Worm (Caenorhabditis elegans) whole organism, dauer: ENCODE data around the gene C54D10.13.

Source experiments
- unc-62 ChIP-seq: sonication (generic microtip); optimal IDR thresholded peaks from 2 replicates; lab custom pipeline; 2017; ENCODE audit warnings: missing biosample characterization, missing genetic modification reagents, missing genetic modification characterization

The C54D10.13 gene

DNA sequence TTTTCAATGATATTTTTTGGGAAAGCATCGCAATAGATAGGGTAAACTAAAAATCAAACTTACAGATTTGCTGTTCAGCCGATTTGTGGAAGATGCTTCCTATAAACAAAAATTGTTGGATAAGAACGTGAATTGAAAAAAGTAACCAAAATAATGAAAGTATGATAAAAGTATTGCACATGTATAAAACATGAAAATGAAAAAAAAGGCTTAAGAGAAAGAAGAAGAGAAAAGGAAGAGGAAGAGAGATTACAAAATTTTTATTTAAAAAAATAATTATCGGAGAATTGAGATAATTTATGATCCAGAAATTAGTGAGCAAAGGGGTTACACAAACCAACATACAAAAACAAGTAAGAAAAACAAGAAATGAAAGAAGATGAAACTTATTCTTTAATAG lies 9.3 kb upstream of the C54D10.13 start, which contains the start of gene pals-37:
Gene pals-37, minus strand, starts transcription at position 101 of the 400 bp plus-strand sequence.
- no peak for TF ChIP-seq unc-62 (GFP tag; lab: Kevin White, UChicago)

DNA sequence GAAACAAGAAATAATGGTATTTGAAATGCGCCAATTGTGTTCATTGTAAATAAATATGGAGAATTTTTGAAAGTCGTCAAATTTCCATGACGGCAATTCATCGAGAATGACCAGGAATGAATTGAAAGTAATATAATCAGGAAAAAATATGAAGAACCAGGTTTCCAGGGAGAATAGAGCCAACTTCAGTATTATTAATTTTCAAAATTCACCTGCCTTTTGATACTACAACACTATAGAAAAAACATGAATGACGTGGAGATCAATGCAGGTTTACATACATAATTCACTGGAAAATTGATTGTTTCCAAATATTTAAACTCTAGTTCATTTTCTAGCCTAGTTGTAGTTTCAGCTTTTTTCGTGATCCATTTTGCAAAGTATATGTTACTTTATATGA lies 1.6 kb upstream of the C54D10.13 start, which contains the start of gene srh-25:
Gene srh-25, minus strand, starts transcription at position 101 of the 400 bp plus-strand sequence.
- TF ChIP-seq unc-62 (GFP tag; lab: Kevin White, UChicago): no peak

DNA sequence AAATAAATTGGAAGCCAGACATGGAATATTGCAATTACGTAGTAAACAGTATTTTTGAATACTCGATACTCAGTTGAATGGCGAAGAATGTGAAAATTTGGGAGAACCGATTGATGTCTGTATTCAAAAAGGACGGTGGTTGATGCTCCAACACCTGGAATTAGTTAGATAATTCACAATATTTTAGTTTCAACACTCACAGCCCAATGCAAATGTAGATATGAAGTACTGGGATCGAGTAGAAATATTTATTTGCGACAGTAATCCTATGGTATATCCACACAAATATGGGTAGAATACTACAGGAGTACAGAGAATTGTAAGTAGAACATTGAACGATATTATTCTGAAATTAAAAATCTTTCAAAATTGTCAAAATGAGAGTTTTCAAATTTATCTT lies 1.0 kb upstream of the C54D10.13 start:
- TF ChIP-seq unc-62 (GFP tag; lab: Kevin White, UChicago): no peak

DNA sequence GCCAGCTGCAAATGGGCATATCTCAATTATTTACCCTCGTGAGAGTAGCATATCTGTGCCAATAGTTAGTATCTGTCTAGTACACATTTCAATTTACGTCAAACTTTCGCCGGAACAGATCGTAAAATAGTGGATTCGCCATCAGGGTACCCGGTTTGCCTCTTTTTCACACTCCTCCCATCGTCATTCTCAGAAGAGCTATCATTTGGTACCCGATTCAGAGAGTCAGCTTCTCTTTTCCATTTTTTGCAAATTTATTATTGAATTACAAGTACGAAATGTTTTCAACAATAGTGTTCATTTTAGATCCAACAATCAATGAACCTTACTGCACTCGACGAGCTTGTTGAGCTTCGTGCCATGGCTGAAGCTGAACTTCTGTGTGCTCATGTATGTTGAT lies 3.0 kb downstream of the C54D10.13 start, which contains the start of gene C54D10.5:
Gene C54D10.5, plus strand, starts transcription at position 301 of the 400 bp plus-strand sequence.
- no peak for TF ChIP-seq unc-62 (GFP tag; lab: Kevin White, UChicago)

DNA sequence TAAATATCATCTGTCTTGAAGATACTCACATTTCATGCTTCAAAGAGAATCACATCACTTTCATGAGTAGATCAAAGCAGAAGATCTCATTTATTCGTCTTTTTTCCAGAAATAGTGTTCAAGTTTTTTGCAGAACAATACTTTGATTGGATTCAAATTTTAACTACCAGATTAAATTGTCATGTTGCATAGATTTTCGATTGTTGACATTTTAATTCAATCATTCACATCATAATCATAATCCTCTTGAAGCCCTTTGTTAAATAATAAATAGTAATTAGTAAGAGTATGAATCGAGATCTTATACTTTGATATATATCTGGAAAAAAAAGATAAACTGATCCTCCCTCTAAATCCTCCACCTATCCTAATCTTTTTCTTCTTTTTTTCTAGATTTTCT lies 4.3 kb downstream of the C54D10.13 start:
- TF ChIP-seq unc-62 (GFP tag; lab: Kevin White, UChicago): no peak

DNA sequence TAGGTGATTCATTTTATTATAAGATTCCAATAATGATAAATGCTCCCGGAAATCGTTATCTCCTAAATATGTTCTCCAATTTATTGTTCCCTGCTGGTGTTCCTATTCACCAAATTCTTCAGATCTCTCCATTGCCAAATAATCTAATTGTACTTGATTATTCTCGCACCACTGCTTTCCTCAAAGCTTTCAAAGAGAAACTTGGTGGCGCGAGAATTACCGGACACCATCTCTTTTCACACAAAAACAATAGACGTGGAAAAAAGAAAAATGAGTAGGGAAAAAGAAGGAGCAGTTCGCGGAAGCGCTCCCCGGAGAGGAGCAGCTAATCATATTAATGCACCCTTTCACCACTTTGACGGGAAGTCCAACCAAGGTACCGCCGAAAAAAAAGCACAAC lies 10.7 kb downstream of the C54D10.13 start:
- no peak for TF ChIP-seq unc-62 (GFP tag; lab: Kevin White, UChicago)

DNA sequence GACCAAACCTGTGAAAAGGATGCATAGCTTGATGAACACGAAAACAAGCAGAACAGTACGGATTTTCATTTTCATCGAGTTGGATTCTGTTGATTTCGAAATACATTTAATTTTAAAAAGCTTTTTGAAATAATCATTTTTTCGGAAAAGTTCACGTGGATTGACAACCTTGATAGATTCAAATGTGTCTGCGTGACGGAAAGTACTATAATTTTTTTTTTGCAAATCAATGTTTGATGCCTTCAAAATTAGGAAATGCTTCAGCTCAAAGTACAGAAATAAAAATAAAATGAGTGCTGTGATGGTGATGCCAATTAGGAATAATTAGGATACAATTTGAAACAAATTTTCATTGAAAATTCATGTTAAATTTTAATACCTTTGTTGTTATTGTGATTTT lies 11.2 kb downstream of the C54D10.13 start, which contains the start of gene C54D10.4:
Gene C54D10.4, minus strand, starts transcription at position 101 of the 400 bp plus-strand sequence.
- no peak for TF ChIP-seq unc-62 (GFP tag; lab: Kevin White, UChicago)

DNA sequence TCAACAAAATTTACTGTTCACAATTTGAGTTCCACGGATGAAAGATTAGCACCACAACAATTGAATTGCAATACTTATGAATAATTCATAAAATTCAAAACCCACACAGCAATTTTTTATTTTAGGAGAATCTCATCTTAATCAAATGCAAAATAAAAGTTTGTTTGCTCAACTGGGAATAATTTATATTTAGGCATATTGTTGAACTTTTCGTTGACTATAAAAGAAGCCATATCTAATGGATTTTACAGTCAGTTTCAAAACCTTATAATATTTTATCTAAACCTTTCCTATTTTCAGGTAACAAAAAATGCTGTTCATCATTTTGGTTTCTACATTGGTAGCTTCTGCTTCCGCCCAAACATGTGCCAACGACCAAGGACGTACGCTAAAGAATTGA lies 13.8 kb downstream of the C54D10.13 start, which contains the start of gene C54D10.3:
Gene C54D10.3, plus strand, starts transcription at position 301 of the 400 bp plus-strand sequence.
- TF ChIP-seq unc-62 (GFP tag; lab: Kevin White, UChicago): no peak

DNA sequence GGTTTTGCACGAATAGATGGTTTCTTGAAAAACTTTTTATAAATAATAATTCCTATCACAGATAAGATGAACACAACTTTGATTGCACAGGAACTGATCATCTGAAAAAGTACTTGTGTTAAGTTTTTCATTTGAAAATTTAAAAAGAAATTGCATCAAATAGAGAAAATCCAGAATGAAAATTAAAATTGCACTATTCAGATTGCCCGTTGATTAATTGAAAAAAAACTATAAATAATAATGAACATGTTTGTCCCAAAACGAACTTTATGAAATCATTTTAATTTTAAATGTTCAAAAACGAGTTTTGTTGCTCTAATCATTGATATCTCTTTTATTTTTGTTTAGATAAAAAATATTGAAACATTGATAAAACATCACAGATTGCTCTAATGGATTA lies 14.8 kb downstream of the C54D10.13 start, which contains the start of gene cdr-3:
Gene cdr-3, minus strand, starts transcription at position 101 of the 400 bp plus-strand sequence.
- no peak for TF ChIP-seq unc-62 (GFP tag; lab: Kevin White, UChicago)

DNA sequence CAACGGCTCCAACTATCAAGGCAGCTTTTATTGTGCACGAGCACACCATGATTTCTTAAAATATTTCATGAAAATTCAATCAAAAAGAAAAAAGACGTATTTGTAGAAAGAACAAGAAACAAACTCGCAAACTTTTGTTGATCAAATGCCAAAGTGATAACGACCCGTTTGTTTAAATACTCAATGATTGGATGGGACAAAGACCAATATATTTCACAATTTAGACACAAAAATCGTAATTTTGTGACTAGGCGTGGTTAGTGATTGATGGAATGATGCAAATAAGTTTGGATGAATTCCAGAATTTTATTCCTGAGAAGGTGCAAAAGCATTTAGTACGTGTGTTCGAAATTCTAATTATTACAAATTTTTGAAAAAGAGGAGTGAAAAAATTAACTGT lies 16.4 kb downstream of the C54D10.13 start, which contains the start of gene cdr-2:
Gene cdr-2, minus strand, starts transcription at position 54 of the 400 bp plus-strand sequence.
- no peak for TF ChIP-seq unc-62 (GFP tag; lab: Kevin White, UChicago)

DNA sequence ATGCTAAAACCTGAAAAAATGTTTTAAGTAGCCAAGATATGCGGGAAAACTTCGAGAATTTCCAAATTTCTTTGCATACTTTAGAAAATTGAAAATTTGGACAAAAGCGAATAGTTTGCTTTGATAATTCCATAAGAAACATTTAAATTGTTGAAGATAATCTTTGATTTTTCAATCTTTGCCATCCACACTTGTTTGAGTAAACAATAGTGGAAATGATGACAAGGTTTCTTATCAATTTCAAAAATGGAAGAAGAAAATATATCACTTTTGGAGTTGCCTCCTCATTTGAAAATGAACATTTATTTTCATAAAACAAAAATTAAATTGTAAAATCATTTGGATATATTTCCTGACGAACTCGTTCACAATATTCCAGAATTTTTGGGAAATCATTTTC lies 17.7 kb downstream of the C54D10.13 start:
- no peak for TF ChIP-seq unc-62 (GFP tag; lab: Kevin White, UChicago)

DNA sequence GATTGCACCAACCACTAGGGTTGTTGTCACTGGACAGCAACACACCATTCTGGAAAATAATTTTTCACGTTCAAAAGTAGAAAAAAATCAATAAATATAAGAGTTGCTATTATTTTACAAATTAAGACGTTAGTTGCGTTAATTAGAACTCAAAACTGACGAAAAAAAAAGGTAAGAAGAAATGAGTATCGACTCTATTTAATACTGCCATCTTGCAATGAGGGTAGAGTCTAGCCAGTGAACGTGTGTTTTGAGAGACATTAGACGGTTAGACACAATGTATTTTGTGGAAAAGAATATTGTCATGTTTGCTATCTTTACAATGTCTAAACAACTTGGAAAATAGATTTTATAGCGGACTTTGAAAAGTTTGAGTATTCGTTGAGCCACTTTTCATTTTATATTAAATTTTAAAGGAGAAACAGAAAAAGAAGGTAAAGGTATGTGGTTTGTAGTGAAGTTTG lies 18.4 kb downstream of the C54D10.13 start, which contains the start of gene cdr-6:
Gene cdr-6, minus strand, starts transcription at position 51 of the 464 bp plus-strand sequence.
- no peak for TF ChIP-seq unc-62 (GFP tag; lab: Kevin White, UChicago)

DNA sequence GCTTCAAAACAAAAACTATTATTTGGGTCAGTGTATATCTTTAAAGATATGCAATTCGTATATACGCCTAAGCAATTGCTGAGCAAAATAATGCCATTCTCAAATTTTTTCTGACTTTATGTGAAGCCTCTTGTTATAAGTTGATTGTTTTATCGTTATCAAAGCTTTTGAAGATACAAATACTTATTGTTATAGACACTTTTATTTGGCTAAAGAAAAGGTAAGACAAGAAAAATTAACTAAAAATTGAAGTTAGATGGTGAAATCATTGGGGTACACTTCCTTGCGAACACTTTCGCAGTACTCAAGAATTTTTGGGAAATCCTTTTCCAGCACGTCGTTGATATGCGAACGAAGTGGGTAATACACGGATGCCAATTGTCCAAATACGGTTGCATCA lies 19.8 kb downstream of the C54D10.13 start:
- TF ChIP-seq unc-62 (GFP tag; lab: Kevin White, UChicago): no peak

DNA sequence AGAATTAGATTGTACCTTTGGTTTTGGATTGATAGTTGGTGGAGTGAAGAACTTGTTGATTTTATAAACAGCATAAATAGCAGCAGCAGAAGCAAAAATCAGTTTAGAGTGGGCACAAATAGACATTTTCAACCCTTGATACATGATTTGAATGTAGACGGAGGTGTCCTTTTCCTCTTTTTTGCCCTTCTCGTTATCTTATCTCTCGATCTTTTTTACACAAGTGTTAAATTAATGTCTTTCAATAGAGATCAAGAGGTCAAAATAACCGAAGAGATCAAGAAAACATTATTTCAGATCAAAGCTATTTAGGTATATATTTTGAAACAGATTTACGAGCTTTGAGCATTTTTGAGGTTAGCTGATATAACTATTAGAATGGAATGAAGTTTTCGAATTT lies 20.2 kb downstream of the C54D10.13 start, which contains the start of gene cdr-7:
Gene cdr-7, minus strand, starts transcription at position 205 of the 400 bp plus-strand sequence.
- no peak for TF ChIP-seq unc-62 (GFP tag; lab: Kevin White, UChicago)

DNA sequence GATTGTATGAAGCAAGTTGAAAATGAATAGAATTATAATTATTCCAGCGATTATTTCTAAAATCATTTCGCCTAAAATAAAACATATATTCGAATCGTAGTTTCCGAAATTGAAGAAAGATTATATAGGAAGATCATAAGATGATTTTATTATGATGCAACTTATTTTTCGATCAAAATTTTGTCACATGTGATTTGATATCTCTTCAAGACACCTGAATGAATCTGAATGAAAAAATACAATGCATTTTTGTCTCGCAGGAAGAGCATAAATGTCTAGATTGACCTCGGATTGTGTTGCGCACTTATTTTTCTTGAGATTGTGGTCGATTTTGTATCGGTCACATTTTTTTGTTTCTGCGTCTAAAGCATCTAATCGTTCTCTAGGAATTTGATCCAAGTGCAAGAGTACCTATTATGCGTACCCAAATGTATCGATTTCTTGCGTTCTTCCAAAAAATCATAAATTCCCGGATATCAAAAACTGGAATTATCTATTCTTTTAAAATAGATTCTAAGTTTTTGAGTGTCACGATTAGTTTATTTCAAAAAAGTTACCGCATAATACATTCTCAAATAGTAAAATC lies 21.6 kb downstream of the C54D10.13 start, which contains the start of gene hrg-2:
Gene hrg-2, minus strand, starts transcription at position 98 of the 586 bp plus-strand sequence.
- no peak for TF ChIP-seq unc-62 (GFP tag; lab: Kevin White, UChicago)

DNA sequence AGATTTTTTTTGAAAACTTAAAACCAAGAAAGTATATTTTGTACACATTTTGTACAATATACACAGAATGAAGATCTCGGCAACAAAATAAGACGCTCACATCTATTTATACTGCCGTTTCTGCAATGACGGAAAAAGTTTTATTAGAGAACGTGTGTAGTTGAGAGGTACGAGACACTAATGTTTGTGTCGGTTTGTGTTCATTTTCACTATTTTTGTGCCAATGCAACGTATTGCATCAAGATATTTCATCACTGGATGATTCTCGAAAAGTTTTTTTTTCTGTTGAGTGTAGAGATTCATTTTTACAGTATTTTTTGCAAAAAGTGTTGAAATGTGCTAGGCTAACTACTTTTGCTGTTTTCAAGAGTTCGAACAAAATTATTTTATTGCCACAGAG lies 23.1 kb downstream of the C54D10.13 start:
- no peak for TF ChIP-seq unc-62 (GFP tag; lab: Kevin White, UChicago)

DNA sequence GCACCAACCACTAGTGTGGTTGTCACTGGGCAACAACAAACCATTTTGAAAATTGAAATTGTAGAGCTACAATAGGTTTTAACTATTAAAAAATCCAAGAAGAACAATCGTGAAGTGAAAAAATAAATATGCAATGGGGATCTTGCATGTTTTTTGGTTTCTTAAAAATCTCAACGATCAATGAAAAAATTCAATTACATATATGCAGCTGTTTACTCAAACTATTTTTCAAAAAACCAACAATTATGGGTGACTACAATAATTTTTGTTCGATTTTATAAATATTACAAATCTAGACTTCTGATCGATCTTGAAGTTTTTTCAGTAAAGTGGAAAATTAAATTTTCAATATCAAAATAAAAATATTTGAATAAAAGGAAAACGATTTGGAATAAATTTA lies 23.6 kb downstream of the C54D10.13 start, which contains the start of gene cdr-4:
Gene cdr-4, minus strand, starts transcription at position 101 of the 400 bp plus-strand sequence.
- TF ChIP-seq unc-62 (GFP tag; lab: Kevin White, UChicago): no peak
